Fruit fly (Drosophila melanogaster) whole organism: ENCODE measurements around the gene CG8539.

ENCODE experiments used
- CG8478 ChIP-seq: fragments of >200 bp; optimal IDR thresholded peaks from 2 replicates; lab custom pipeline; 2018; ENCODE audit warnings: inconsistent platforms
- EcR ChIP-seq, 2 experiments: fragments of >200 bp; optimal IDR thresholded peaks; 2 replicates each; lab custom pipeline; 2017; ENCODE audit warnings: missing biosample characterization in 2 of 2, missing genetic modification characterization in 2 of 2, missing genetic modification reagents in 2 of 2
- pan ChIP-seq: fragments of >200 bp; optimal IDR thresholded peaks from 2 replicates; lab custom pipeline; 2017
- psq ChIP-seq: fragments of >200 bp; optimal IDR thresholded peaks from 2 replicates; lab custom pipeline; 2017
- usp ChIP-seq: fragments of >200 bp; optimal IDR thresholded peaks from 2 replicates; lab custom pipeline; 2017; ENCODE audit warnings: missing biosample characterization, missing genetic modification characterization, mixed read lengths

dm6 chr3L:7541068-7541467, 42.4 kb upstream of the CG8539 start, which contains the start of gene CG32374:
- no peak for TF ChIP-seq pan (lab: Kevin White, UChicago)
- no peak for TF ChIP-seq psq (lab: Kevin White, UChicago)
- TF ChIP-seq usp (GFP tag; lab: Kevin White, UChicago): no peak
- TF ChIP-seq CG8478 (lab: Kevin White, UChicago): no peak
- no peak for TF ChIP-seq EcR (GFP tag; optimal IDR thresholded peaks at IDR 0.05; lab: Kevin White, UChicago)
